Worm (Caenorhabditis elegans) whole organism, mixed stage, embryonic: ENCODE results near the gene vps-24.

ENCODE experiments used
- M03D4.4 ChIP-seq: sonication (generic microtip); optimal IDR thresholded peaks from 2 replicates; lab custom pipeline; 2017; ENCODE audit warnings: mild to moderate bottlenecking, missing genetic modification characterization, missing compliant biosample characterization
- bed-3 ChIP-seq: fragments of 200-800 bp; sonication (Bioruptor generic); optimal IDR thresholded peaks from 3 replicates; lab custom pipeline; 2018; ENCODE audit warnings: mild to moderate bottlenecking, missing genetic modification characterization, moderate library complexity, missing compliant biosample characterization
- blmp-1 ChIP-seq: fragments of 150-350 bp; optimal IDR thresholded peaks from 2 replicates; lab custom pipeline; 2014; ENCODE audit warnings: missing biosample characterization, missing genetic modification characterization
- ceh-39 ChIP-seq: fragments of 150-350 bp; optimal IDR thresholded peaks from 2 replicates; lab custom pipeline; 2014; ENCODE audit warnings: missing biosample characterization, missing genetic modification characterization
- ceh-43 ChIP-seq: fragments of 200-800 bp; sonication (Bioruptor generic); optimal IDR thresholded peaks from 2 replicates; lab custom pipeline; 2018; ENCODE audit warnings: mild to moderate bottlenecking, missing genetic modification characterization, moderate library complexity, missing compliant biosample characterization
- ceh-83 ChIP-seq: fragments of 200-800 bp; sonication (Bioruptor generic); optimal IDR thresholded peaks from 2 replicates; lab custom pipeline; 2018; ENCODE audit warnings: mild to moderate bottlenecking, missing genetic modification characterization, missing compliant biosample characterization
- ces-1 ChIP-seq: fragments of 150-350 bp; optimal IDR thresholded peaks from 2 replicates; lab custom pipeline; 2014; ENCODE audit warnings: missing biosample characterization, missing genetic modification reagents, missing genetic modification characterization
- cnd-1 ChIP-seq: fragments of 200-800 bp; sonication (Bioruptor generic); optimal IDR thresholded peaks from 2 replicates; lab custom pipeline; 2018; ENCODE audit warnings: mild to moderate bottlenecking, missing genetic modification characterization, missing compliant biosample characterization
- drap-1 ChIP-seq: fragments of 200-800 bp; sonication (Bioruptor generic); optimal IDR thresholded peaks from 3 replicates; lab custom pipeline; 2018; ENCODE audit warnings: mild to moderate bottlenecking, missing genetic modification characterization, missing compliant biosample characterization
- elt-1 ChIP-seq: sonication (generic microtip); optimal IDR thresholded peaks from 2 replicates; lab custom pipeline; 2017; ENCODE audit warnings: missing genetic modification characterization, mild to moderate bottlenecking, missing compliant biosample characterization, antibody characterized with exemption, moderate library complexity, borderline replicate concordance; ENCODE audit not compliant: insufficient read depth
- elt-3 ChIP-seq: fragments of 150-350 bp; optimal IDR thresholded peaks from 2 replicates; lab custom pipeline; 2014; ENCODE audit warnings: missing biosample characterization, missing genetic modification characterization
- flh-1 ChIP-seq: fragments of 200-800 bp; sonication (Bioruptor generic); optimal IDR thresholded peaks from 2 replicates; lab custom pipeline; 2018; ENCODE audit warnings: mild to moderate bottlenecking, missing genetic modification characterization, moderate library complexity, missing compliant biosample characterization
- ham-2 ChIP-seq: fragments of 200-800 bp; sonication (Bioruptor generic); optimal IDR thresholded peaks from 2 replicates; lab custom pipeline; 2018; ENCODE audit warnings: mild to moderate bottlenecking, missing genetic modification characterization, missing compliant biosample characterization
- hlh-1 ChIP-seq: fragments of 150-350 bp; optimal IDR thresholded peaks from 2 replicates; lab custom pipeline; 2014; ENCODE audit warnings: missing biosample characterization, missing genetic modification reagents, missing genetic modification characterization
- lin-13 ChIP-seq: fragments of 150-350 bp; optimal IDR thresholded peaks from 2 replicates; lab custom pipeline; 2014; ENCODE audit warnings: missing biosample characterization, missing genetic modification characterization
- lin-32 ChIP-seq: fragments of 200-800 bp; sonication (Bioruptor generic); optimal IDR thresholded peaks from 2 replicates; lab custom pipeline; 2018; ENCODE audit warnings: mild to moderate bottlenecking, missing genetic modification characterization, missing compliant biosample characterization
- lsy-2 ChIP-seq: fragments of 150-350 bp; optimal IDR thresholded peaks from 2 replicates; lab custom pipeline; 2014; ENCODE audit warnings: missing biosample characterization, missing genetic modification characterization
- mep-1 ChIP-seq: fragments of 150-350 bp; optimal IDR thresholded peaks from 2 replicates; lab custom pipeline; 2017; ENCODE audit warnings: missing biosample characterization, missing genetic modification reagents, missing genetic modification characterization, inconsistent platforms
- mls-2 ChIP-seq: sonication (generic microtip); optimal IDR thresholded peaks from 2 replicates; lab custom pipeline; 2016; ENCODE audit warnings: mild to moderate bottlenecking, missing genetic modification characterization, moderate library complexity, missing compliant biosample characterization
- nhr-12 ChIP-seq: fragments of 150-350 bp; optimal IDR thresholded peaks from 2 replicates; lab custom pipeline; 2014; ENCODE audit warnings: missing biosample characterization, missing genetic modification characterization
- nhr-2 ChIP-seq: fragments of 150-350 bp; optimal IDR thresholded peaks from 2 replicates; lab custom pipeline; 2014; ENCODE audit warnings: missing biosample characterization, missing genetic modification characterization
- nhr-237 ChIP-seq: fragments of 150-350 bp; optimal IDR thresholded peaks from 2 replicates; lab custom pipeline; 2014; ENCODE audit warnings: missing biosample characterization, missing genetic modification characterization
- nhr-28 ChIP-seq: fragments of 150-350 bp; optimal IDR thresholded peaks from 2 replicates; lab custom pipeline; 2014; ENCODE audit warnings: missing biosample characterization, missing genetic modification characterization
- nhr-76 ChIP-seq: sonication (generic microtip); optimal IDR thresholded peaks from 2 replicates; lab custom pipeline; 2017; ENCODE audit warnings: missing biosample characterization, missing genetic modification characterization
- pha-4 ChIP-seq: fragments of 150-350 bp; optimal IDR thresholded peaks from 2 replicates; lab custom pipeline; 2018; ENCODE audit warnings: missing biosample characterization, missing genetic modification reagents, missing genetic modification characterization
- sem-2 ChIP-seq: fragments of 200-800 bp; sonication (Bioruptor generic); optimal IDR thresholded peaks from 2 replicates; lab custom pipeline; 2018; ENCODE audit warnings: mild to moderate bottlenecking, missing genetic modification characterization, missing compliant biosample characterization
- snpc-4 ChIP-seq: fragments of 150-350 bp; optimal IDR thresholded peaks from 2 replicates; lab custom pipeline; 2014; ENCODE audit warnings: missing biosample characterization, missing genetic modification characterization
- sptf-1 ChIP-seq: sonication (generic microtip); optimal IDR thresholded peaks from 2 replicates; lab custom pipeline; 2017; ENCODE audit warnings: mild to moderate bottlenecking, missing genetic modification characterization, moderate library complexity, missing compliant biosample characterization
- tbx-8 ChIP-seq: fragments of 200-800 bp; sonication (Bioruptor generic); optimal IDR thresholded peaks from 2 replicates; lab custom pipeline; 2018; ENCODE audit warnings: mild to moderate bottlenecking, missing genetic modification characterization, moderate library complexity, missing compliant biosample characterization
- unc-120 ChIP-seq: sonication (generic microtip); optimal IDR thresholded peaks from 2 replicates; lab custom pipeline; 2017; ENCODE audit warnings: missing genetic modification characterization, missing compliant biosample characterization; ENCODE audit not compliant: poor library complexity, severe bottlenecking
- unc-39 ChIP-seq: fragments of 150-350 bp; optimal IDR thresholded peaks from 2 replicates; lab custom pipeline; 2014; ENCODE audit warnings: missing biosample characterization, missing genetic modification characterization
- unc-62 ChIP-seq: fragments of 150-350 bp; optimal IDR thresholded peaks from 2 replicates; lab custom pipeline; 2014; ENCODE audit warnings: missing biosample characterization, missing genetic modification reagents, missing genetic modification characterization
- zip-8 ChIP-seq: fragments of 150-350 bp; optimal IDR thresholded peaks from 2 replicates; lab custom pipeline; 2014; ENCODE audit warnings: missing biosample characterization, missing genetic modification characterization
- ztf-11 ChIP-seq: fragments of 150-350 bp; optimal IDR thresholded peaks from 2 replicates; lab custom pipeline; 2014; ENCODE audit warnings: missing biosample characterization, missing genetic modification characterization

Gene vps-24

DNA sequence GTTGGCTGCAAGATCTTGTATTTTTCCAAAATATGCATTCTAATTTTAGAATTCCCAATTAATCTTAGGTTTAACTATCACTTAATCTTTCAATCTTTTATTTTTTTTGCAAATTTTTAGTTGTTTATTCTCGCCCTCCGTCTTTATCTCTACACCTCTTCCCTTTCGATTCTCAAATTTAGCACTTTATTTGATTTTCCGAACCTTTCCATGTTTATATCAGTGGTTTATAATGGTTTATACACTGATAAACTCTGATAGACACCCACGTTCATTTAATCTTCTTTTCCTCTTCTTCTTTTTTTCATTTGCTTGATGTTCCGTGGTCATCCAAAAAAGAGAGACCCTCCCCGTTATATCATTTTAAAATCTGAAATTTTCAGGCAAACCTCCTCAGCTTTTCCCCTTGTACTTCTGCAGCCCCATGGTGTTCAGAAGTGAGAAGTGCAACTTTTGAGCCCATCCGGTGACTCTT, 28.6 kb downstream of the vps-24 start, which contains the start of the genes nsy-1 and F59A6.13:
Gene nsy-1 (plus strand): TSS at position 377 of the 475 bp plus-strand sequence.
Gene F59A6.13 (plus strand): TSS at position 425 of the 475 bp plus-strand sequence.
- TF ChIP-seq hlh-1 (no peak), elt-3 (no peak), lin-13 (tag; lab: Kevin White, UChicago) (no peak), pha-4 (tag; lab: Kevin White, UChicago) (no peak), ces-1 (GFP tag; lab: Kevin White, UChicago) (no peak), mls-2 (tag; lab: Kevin White, UChicago) (no peak), ceh-83 (GFP tag; lab: Kevin White, UChicago) (no peak), snpc-4 (tag; lab: Kevin White, UChicago) (no peak), zip-8 (tag; lab: Kevin White, UChicago) (no peak), nhr-12 (tag; lab: Kevin White, UChicago) (no peak), drap-1 (no peak), bed-3 (GFP tag; lab: Kevin White, UChicago) (no peak), nhr-28 (tag; lab: Kevin White, UChicago) (no peak), blmp-1 (tag; lab: Kevin White, UChicago) (no peak), ceh-39 (no peak), unc-62 (no peak), M03D4.4 (tag; lab: Kevin White, UChicago) (no peak)

- TF ChIP-seq blmp-1 (tag; lab: Kevin White, UChicago) (no peak), mls-2 (tag; lab: Kevin White, UChicago) (no peak), tbx-8 (GFP tag; lab: Kevin White, UChicago) (no peak), M03D4.4 (tag; lab: Kevin White, UChicago) (no peak), nhr-76 (tag; lab: Kevin White, UChicago) (no peak)
Measured at ce11 chrII:5027952-5028351, 34.2 kb downstream of the vps-24 start.

- TF ChIP-seq tbx-8 (GFP tag; lab: Kevin White, UChicago) (no peak), flh-1 (GFP tag; lab: Kevin White, UChicago) (no peak), nhr-28 (tag; lab: Kevin White, UChicago) (no peak), drap-1 (no peak), M03D4.4 (tag; lab: Kevin White, UChicago) (no peak), nhr-76 (tag; lab: Kevin White, UChicago) (no peak), ceh-39 (no peak), snpc-4 (tag; lab: Kevin White, UChicago) (no peak), mls-2 (tag; lab: Kevin White, UChicago) (no peak), nhr-12 (tag; lab: Kevin White, UChicago) (no peak), ham-2 (GFP tag; lab: Kevin White, UChicago) (no peak), ceh-83 (GFP tag; lab: Kevin White, UChicago) (no peak), pha-4 (tag; lab: Kevin White, UChicago) (no peak), ceh-43 (no peak)
Measured at ce11 chrII:5031612-5032011, 37.8 kb downstream of the vps-24 start, which contains the start of gene wdr-83. TSS of gene wdr-83 (minus strand) at chrII:5031712.

DNA sequence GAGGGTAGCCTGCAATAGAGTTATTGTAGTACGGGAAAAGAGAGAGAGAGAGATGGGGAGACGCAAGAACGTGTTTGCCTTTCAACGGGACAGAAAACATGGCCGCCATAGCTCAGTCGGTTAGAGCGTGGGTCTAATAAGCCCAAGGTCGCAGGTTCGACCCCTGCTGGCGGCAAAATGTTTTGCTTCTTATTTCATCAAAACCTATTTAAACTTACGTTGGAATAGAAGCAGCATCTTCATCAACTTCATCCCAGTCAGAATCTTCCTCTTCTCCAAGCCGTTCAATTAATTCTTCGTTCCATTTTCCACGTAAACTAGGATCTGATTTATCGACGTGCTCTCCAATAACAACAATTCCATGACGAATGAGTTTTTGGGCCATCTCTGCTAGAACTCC, 38.9 kb downstream of the vps-24 start:
- TF ChIP-seq ham-2 (GFP tag; lab: Kevin White, UChicago) (peak; percentile 93), ces-1 (GFP tag; lab: Kevin White, UChicago) (no peak), hlh-1 (peak; percentile 34), ztf-11 (peak; percentile 85), unc-39 (peak; percentile 27), ceh-43 (peak; percentile 87), ceh-39 (no peak), snpc-4 (tag; lab: Kevin White, UChicago) (no peak), bed-3 (GFP tag; lab: Kevin White, UChicago) (peak; percentile 82), sptf-1 (tag; lab: Kevin White, UChicago) (peak; percentile 96), mls-2 (tag; lab: Kevin White, UChicago) (peak; percentile 97), pha-4 (tag; lab: Kevin White, UChicago) (peak; percentile 63), nhr-2 (tag; lab: Kevin White, UChicago) (no peak), ceh-83 (GFP tag; lab: Kevin White, UChicago) (peak; percentile 75), cnd-1 (tag; lab: Kevin White, UChicago) (peak; percentile 95), nhr-28 (tag; lab: Kevin White, UChicago) (peak; percentile 53), elt-1 (tag; lab: Kevin White, UChicago) (peak; percentile 4), drap-1 (peak; percentile 95), nhr-12 (tag; lab: Kevin White, UChicago) (no peak), unc-62 (peak; percentile 59), nhr-237 (tag; lab: Kevin White, UChicago) (peak; percentile 28), sem-2 (GFP tag; lab: Kevin White, UChicago) (peak; percentile 92), M03D4.4 (tag; lab: Kevin White, UChicago) (peak; percentile 94), tbx-8 (GFP tag; lab: Kevin White, UChicago) (peak; percentile 88), elt-3 (no peak), lin-32 (peak; percentile 93), unc-120 (peak; percentile 89), blmp-1 (tag; lab: Kevin White, UChicago) (peak; percentile 8), zip-8 (tag; lab: Kevin White, UChicago) (no peak), lsy-2 (tag; lab: Kevin White, UChicago) (peak; percentile 61), mep-1 (tag; lab: Kevin White, UChicago) (peak; percentile 39), nhr-76 (tag; lab: Kevin White, UChicago) (no peak), lin-13 (tag; lab: Kevin White, UChicago) (peak; percentile 48), flh-1 (GFP tag; lab: Kevin White, UChicago) (peak; percentile 80)
